Worm (Caenorhabditis elegans) whole organism, midembryonic: ENCODE data around the gene tag-10.
A peak's percentile ranks its signal among the peaks of the same experiment; 100 is the strongest.
"Not testable (repeated sequence)": the region's sequence is repeated elsewhere in the genome, so short reads cannot be mapped to it uniquely, and the experiment has no call there.

ENCODE experiments used
- T22C8.4 ChIP-seq: fragments of 200-800 bp; sonication (Bioruptor generic); IDR thresholded peaks from 2 replicates; pipeline ENCODE4 v1.3.6; 2022; ENCODE audit warnings: missing genetic modification characterization, missing compliant biosample characterization
- cog-1 ChIP-seq: sonication (generic microtip); optimal IDR thresholded peaks from 2 replicates; lab custom pipeline; 2016; ENCODE audit warnings: missing genetic modification characterization, missing compliant biosample characterization
- flt-1 ChIP-seq: fragments of 200-800 bp; sonication (Bioruptor generic); IDR thresholded peaks from 2 replicates; pipeline ENCODE4 v1.3.6; 2022; ENCODE audit warnings: missing genetic modification characterization, missing compliant biosample characterization
- klf-2 ChIP-seq: fragments of 200-800 bp; sonication (Bioruptor generic); conservative IDR thresholded peaks from 2 replicates; pipeline ENCODE4 v1.3.6; 2022; ENCODE audit warnings: missing genetic modification reagents, missing genetic modification characterization, missing compliant biosample characterization
- med-1 ChIP-seq: sonication (generic microtip); optimal IDR thresholded peaks from 2 replicates; lab custom pipeline; 2017; ENCODE audit warnings: missing genetic modification characterization, mild to moderate bottlenecking, missing compliant biosample characterization, antibody characterized with exemption, missing genetic modification reagents; ENCODE audit not compliant: insufficient read depth
- ref-1 ChIP-seq: fragments of 200-800 bp; sonication (Bioruptor generic); conservative IDR thresholded peaks from 2 replicates; pipeline ENCODE4 v1.3.6; 2022; ENCODE audit warnings: missing genetic modification reagents, missing genetic modification characterization, missing compliant biosample characterization
- tab-1 ChIP-seq: fragments of 200-800 bp; sonication (Bioruptor generic); IDR thresholded peaks from 2 replicates; pipeline ENCODE4 v1.3.6; 2022; ENCODE audit warnings: missing genetic modification characterization, missing compliant biosample characterization
- ztf-23 ChIP-seq: fragments of 200-800 bp; sonication (Bioruptor generic); IDR thresholded peaks from 2 replicates; pipeline ENCODE4 v1.3.6; 2022; ENCODE audit warnings: missing genetic modification reagents, missing genetic modification characterization, missing compliant biosample characterization
- ztf-29 ChIP-seq: fragments of 200-800 bp; sonication (Bioruptor generic); IDR thresholded peaks from 2 replicates; pipeline ENCODE4 v1.3.6; 2022; ENCODE audit warnings: missing genetic modification reagents, missing genetic modification characterization, missing compliant biosample characterization

tag-10 gene

ce11 chrII:13637941-13638489 is 5.6 kb downstream of the tag-10 start, which contains the start of gene phdh-1:
Gene phdh-1, minus strand, starts transcription at chrII:13638480.
- TF ChIP-seq flt-1 (GFP tag; lab: Robert Waterston, UW) (no peak), T22C8.4 (GFP tag; lab: Robert Waterston, UW) (no peak), tab-1 (GFP tag; lab: Robert Waterston, UW) (no peak), klf-2 (no peak), cog-1 (tag; lab: Kevin White, UChicago) (no peak), ztf-29 (GFP tag; lab: Robert Waterston, UW) (no peak), med-1 (no peak), ref-1 (GFP tag; lab: Robert Waterston, UW) (no peak), ztf-23 (GFP tag; lab: Robert Waterston, UW) (no peak)

DNA sequence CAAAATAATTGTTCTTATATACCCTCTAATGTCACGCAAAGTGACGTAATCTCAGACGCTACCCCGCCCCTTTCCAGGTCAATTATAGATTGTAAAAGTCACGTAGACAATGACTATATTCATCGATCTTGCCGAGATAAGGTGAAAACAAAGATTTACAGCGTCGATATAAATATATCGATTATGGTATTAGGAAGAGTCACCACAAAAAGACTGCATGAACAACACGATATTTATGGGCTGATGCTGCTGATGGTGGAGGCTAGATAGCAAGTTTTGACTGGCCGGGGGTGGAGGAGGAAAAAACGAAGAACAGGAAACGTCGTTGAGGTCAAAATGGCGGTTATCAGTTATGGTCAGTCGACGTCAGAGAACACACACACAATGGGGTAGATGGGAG is 6.2 kb downstream of the tag-10 start:
- TF ChIP-seq klf-2, result no peak

- no peak for TF ChIP-seq med-1
- no peak for TF ChIP-seq ztf-23 (GFP tag; lab: Robert Waterston, UW)
- no peak for TF ChIP-seq T22C8.4 (GFP tag; lab: Robert Waterston, UW)
- no peak for TF ChIP-seq cog-1 (tag; lab: Kevin White, UChicago)
- no peak for TF ChIP-seq klf-2
- no peak for TF ChIP-seq tab-1 (GFP tag; lab: Robert Waterston, UW)
- TF ChIP-seq flt-1 (GFP tag; lab: Robert Waterston, UW), result no peak
- no peak for TF ChIP-seq ref-1 (GFP tag; lab: Robert Waterston, UW)
- no peak for TF ChIP-seq ztf-29 (GFP tag; lab: Robert Waterston, UW)
Measured at ce11 chrII:13640210-13640609, 7.8 kb downstream of the tag-10 start.

DNA sequence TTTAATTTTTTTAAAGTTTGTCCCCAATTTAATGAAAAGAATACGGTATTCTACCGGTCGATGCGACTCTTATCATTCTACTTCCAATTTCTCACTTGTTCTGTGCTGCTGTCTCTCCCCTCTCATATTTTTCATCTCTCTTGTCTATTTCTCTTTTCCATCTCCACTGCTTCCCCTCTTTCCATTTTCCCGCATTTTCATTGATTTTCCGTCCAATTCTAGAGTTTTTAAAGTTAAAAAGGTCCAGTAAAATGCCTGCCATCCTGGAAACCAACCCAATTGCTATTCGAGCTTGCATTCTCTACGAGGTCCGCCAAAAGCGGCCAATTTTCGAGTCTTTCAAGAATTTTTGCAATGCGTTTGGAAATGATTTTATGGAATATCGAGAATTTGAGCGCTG is 8.9 kb downstream of the tag-10 start, which contains the start of gene fbxa-167:
Gene fbxa-167, plus strand, starts transcription at position 179 of the 400 bp plus-strand sequence.
- TF ChIP-seq ztf-29 (GFP tag; lab: Robert Waterston, UW), result no peak
- TF ChIP-seq klf-2, result no peak
- TF ChIP-seq T22C8.4 (GFP tag; lab: Robert Waterston, UW), result no peak
- TF ChIP-seq ztf-23 (GFP tag; lab: Robert Waterston, UW), result no peak
- TF ChIP-seq tab-1 (GFP tag; lab: Robert Waterston, UW), result no peak
- TF ChIP-seq cog-1 (tag; lab: Kevin White, UChicago), result no peak
- no peak for TF ChIP-seq flt-1 (GFP tag; lab: Robert Waterston, UW)

- TF ChIP-seq cog-1 (tag; lab: Kevin White, UChicago), result no peak
- TF ChIP-seq ref-1 (GFP tag; lab: Robert Waterston, UW), result no peak
- no peak for TF ChIP-seq ztf-29 (GFP tag; lab: Robert Waterston, UW)
- no peak for TF ChIP-seq flt-1 (GFP tag; lab: Robert Waterston, UW)
- no peak for TF ChIP-seq med-1
- TF ChIP-seq ztf-23 (GFP tag; lab: Robert Waterston, UW), result no peak
- no peak for TF ChIP-seq T22C8.4 (GFP tag; lab: Robert Waterston, UW)
- TF ChIP-seq tab-1 (GFP tag; lab: Robert Waterston, UW), result no peak
- TF ChIP-seq klf-2, result no peak
Measured at ce11 chrII:13648230-13648629, 15.8 kb downstream of the tag-10 start, which contains the start of gene fbxa-169. Gene fbxa-169, plus strand, starts transcription at chrII:13648530.

- not testable (repeated sequence) for TF ChIP-seq ztf-29 (GFP tag; lab: Robert Waterston, UW); cog-1 (tag; lab: Kevin White, UChicago); klf-2
Measured at ce11 chrII:13654723-13655122, 22.3 kb downstream of the tag-10 start, which contains the start of gene C31C9.9. Gene C31C9.9, plus strand, starts transcription at chrII:13655023.

DNA sequence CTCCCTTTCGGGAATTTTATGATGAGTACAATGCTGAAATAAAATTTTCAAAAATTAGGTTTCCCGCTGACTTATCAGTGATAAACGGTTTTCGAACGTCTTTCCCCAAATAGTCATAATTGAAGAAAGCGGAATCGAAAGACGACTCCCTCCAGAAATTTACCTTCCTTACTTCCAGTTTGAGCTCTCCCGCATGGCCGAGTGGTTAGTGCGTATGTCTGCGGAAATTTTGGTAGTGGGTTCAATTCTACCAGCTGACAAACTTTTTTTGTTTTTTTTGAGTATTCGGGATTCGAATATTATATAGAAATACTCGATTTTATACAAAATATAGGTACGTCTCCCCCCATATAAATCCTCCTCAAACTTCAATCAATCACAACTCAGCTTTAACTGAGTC is 26.0 kb downstream of the tag-10 start:
- TF ChIP-seq flt-1 (GFP tag; lab: Robert Waterston, UW), result peak; percentile 75; the same call in 1 of the 2 replicates

ce11 chrII:13661990-13662389 is 29.6 kb downstream of the tag-10 start, which contains the start of gene C31C9.6:
Gene C31C9.6, minus strand, starts transcription at chrII:13662090.
- TF ChIP-seq tab-1, T22C8.4, ztf-23 (GFP tag; lab: Robert Waterston, UW): not testable (repeated sequence)

ce11 chrII:13664416-13664815 is 32.0 kb downstream of the tag-10 start:
- TF ChIP-seq med-1, result no peak
- no peak for TF ChIP-seq klf-2
- TF ChIP-seq ztf-29 (GFP tag; lab: Robert Waterston, UW), result no peak
- TF ChIP-seq flt-1 (GFP tag; lab: Robert Waterston, UW), result no peak
- TF ChIP-seq cog-1 (tag; lab: Kevin White, UChicago), result no peak
- no peak for TF ChIP-seq ref-1 (GFP tag; lab: Robert Waterston, UW)
- TF ChIP-seq T22C8.4 (GFP tag; lab: Robert Waterston, UW), result no peak
- no peak for TF ChIP-seq ztf-23 (GFP tag; lab: Robert Waterston, UW)
- no peak for TF ChIP-seq tab-1 (GFP tag; lab: Robert Waterston, UW)

- no peak for TF ChIP-seq ztf-23 (GFP tag; lab: Robert Waterston, UW)
- no peak for TF ChIP-seq ref-1 (GFP tag; lab: Robert Waterston, UW)
- TF ChIP-seq flt-1 (GFP tag; lab: Robert Waterston, UW), result no peak
- no peak for TF ChIP-seq tab-1 (GFP tag; lab: Robert Waterston, UW)
- no peak for TF ChIP-seq med-1
- TF ChIP-seq ztf-29 (GFP tag; lab: Robert Waterston, UW), result no peak
- TF ChIP-seq klf-2, result no peak
- no peak for TF ChIP-seq T22C8.4 (GFP tag; lab: Robert Waterston, UW)
- TF ChIP-seq cog-1 (tag; lab: Kevin White, UChicago), result no peak
Measured at ce11 chrII:13664993-13665680, 32.8 kb downstream of the tag-10 start.
